Fruit fly (Drosophila melanogaster) whole organism, wandering third instar larva: ENCODE data around the gene cert.

Experiments
- Abd-B ChIP-seq: fragments of >200 bp; optimal IDR thresholded peaks from 2 replicates; lab custom pipeline; 2017; ENCODE audit warnings: missing biosample characterization, missing genetic modification characterization
- CG32264 ChIP-seq: fragments of 200-800 bp; sonication (Bioruptor generic); optimal IDR thresholded peaks from 2 replicates; lab custom pipeline; 2016; ENCODE audit warnings: missing biosample characterization, missing genetic modification characterization
- CrebA ChIP-seq: fragments of 200-800 bp; sonication (Bioruptor generic); optimal IDR thresholded peaks from 2 replicates; lab custom pipeline; 2016; ENCODE audit warnings: missing biosample characterization, mild to moderate bottlenecking, missing genetic modification characterization, borderline replicate concordance
- Dfd ChIP-seq: fragments of >200 bp; optimal IDR thresholded peaks from 2 replicates; lab custom pipeline; 2017; ENCODE audit warnings: missing biosample characterization, missing genetic modification characterization
- Dif ChIP-seq: fragments of 200-275, 200-300 bp; sonication (Bioruptor generic); optimal IDR thresholded peaks from 2 replicates; lab custom pipeline; 2018; ENCODE audit warnings: missing biosample characterization, missing genetic modification characterization; ENCODE audit not compliant: partially characterized antibody
- HLH106 ChIP-seq: fragments of 200-800 bp; optimal IDR thresholded peaks from 3 replicates; lab custom pipeline; 2019; ENCODE audit warnings: missing biosample characterization, mild to moderate bottlenecking, missing genetic modification characterization, moderate library complexity
- Hnf4 ChIP-seq: fragments of 200-800 bp; sonication (Bioruptor generic); optimal IDR thresholded peaks from 2 replicates; lab custom pipeline; 2016; ENCODE audit warnings: missing biosample characterization, mild to moderate bottlenecking, missing genetic modification characterization
- Hr83 ChIP-seq: fragments of 200-300 bp; sonication (Bioruptor generic); optimal IDR thresholded peaks from 2 replicates; lab custom pipeline; 2016; ENCODE audit warnings: missing biosample characterization, mild to moderate bottlenecking, missing genetic modification characterization, moderate library complexity; ENCODE audit not compliant: poor library complexity, severe bottlenecking
- Mio ChIP-seq: sonication (Bioruptor generic); optimal IDR thresholded peaks from 2 replicates; lab custom pipeline; 2016; ENCODE audit warnings: missing biosample characterization, missing genetic modification characterization
- Myc ChIP-seq: fragments of >200 bp; optimal IDR thresholded peaks from 2 replicates; lab custom pipeline; 2017
- N ChIP-seq: fragments of >200 bp; optimal IDR thresholded peaks from 2 replicates; lab custom pipeline; 2018; ENCODE audit warnings: missing biosample characterization, missing external identifiers, missing genetic modification characterization
- OdsH ChIP-seq: fragments of 200-800 bp; sonication (Bioruptor generic); optimal IDR thresholded peaks from 2 replicates; lab custom pipeline; 2016; ENCODE audit warnings: missing biosample characterization, mild to moderate bottlenecking, missing genetic modification characterization
- Rel ChIP-seq, 2 experiments: fragments of 200-800 bp; sonication (Bioruptor generic) in 1 of 2; optimal IDR thresholded peaks; 2 replicates in 1 of 2; 3 replicates in 1 of 2; lab custom pipeline; 2016 to 2019; ENCODE audit warnings: mild to moderate bottlenecking in 2 of 2, missing biosample characterization in 2 of 2, missing genetic modification characterization in 2 of 2, moderate library complexity in 1 of 2
- Sp1 ChIP-seq: fragments of 200-800 bp; sonication (Bioruptor generic); optimal IDR thresholded peaks from 3 replicates; lab custom pipeline; 2019; ENCODE audit warnings: missing biosample characterization, mild to moderate bottlenecking, missing genetic modification characterization, moderate library complexity
- br ChIP-seq: fragments of 200-800 bp; sonication (Bioruptor generic); optimal IDR thresholded peaks from 2 replicates; lab custom pipeline; 2016; ENCODE audit warnings: missing biosample characterization, missing genetic modification characterization
- brk ChIP-seq: fragments of 200-800 bp; sonication (Bioruptor generic); optimal IDR thresholded peaks from 2 replicates; lab custom pipeline; 2016; ENCODE audit warnings: missing biosample characterization, mild to moderate bottlenecking, missing genetic modification characterization
- dl ChIP-seq, 2 experiments: fragments of 175-275, 200-275 bp in 1 of 2; fragments of 200-275 bp in 1 of 2; sonication (Bioruptor generic); optimal IDR thresholded peaks; lab custom pipeline; 2018; ENCODE audit warnings: mild to moderate bottlenecking in 2 of 2, missing biosample characterization in 2 of 2, missing genetic modification characterization in 2 of 2, moderate library complexity in 2 of 2; ENCODE audit not compliant: partially characterized antibody in 2 of 2, insufficient read depth in 1 of 2
- dmrt93B ChIP-seq: fragments of 200-800 bp; sonication (Bioruptor generic); optimal IDR thresholded peaks from 2 replicates; lab custom pipeline; 2018; ENCODE audit warnings: missing biosample characterization, mild to moderate bottlenecking, missing genetic modification characterization
- dsf ChIP-seq: sonication (Bioruptor generic); optimal IDR thresholded peaks from 2 replicates; lab custom pipeline; 2016; ENCODE audit warnings: missing biosample characterization, missing genetic modification characterization, borderline replicate concordance
- ey ChIP-seq: fragments of 200-800 bp; sonication (Bioruptor generic); optimal IDR thresholded peaks from 2 replicates; lab custom pipeline; 2016; ENCODE audit warnings: missing biosample characterization, missing genetic modification characterization
- foxo ChIP-seq, 2 experiments: fragments of 200-800 bp; sonication (Bioruptor generic); optimal IDR thresholded peaks; 2 replicates in 1 of 2; 3 replicates in 1 of 2; lab custom pipeline; 2016 to 2017; ENCODE audit warnings: missing biosample characterization in 2 of 2, missing genetic modification characterization in 2 of 2
- fru ChIP-seq: fragments of 200-800 bp; sonication (Bioruptor generic); optimal IDR thresholded peaks from 3 replicates; lab custom pipeline; 2016; ENCODE audit warnings: missing biosample characterization, mild to moderate bottlenecking, missing genetic modification characterization
- h ChIP-seq: fragments of 200-800 bp; sonication (Bioruptor generic); optimal IDR thresholded peaks from 3 replicates; lab custom pipeline; 2016; ENCODE audit warnings: missing biosample characterization, mild to moderate bottlenecking, missing genetic modification characterization
- jim ChIP-seq: fragments of 175-275, 200-325 bp; sonication (Bioruptor generic); optimal IDR thresholded peaks from 2 replicates; lab custom pipeline; 2016; ENCODE audit warnings: missing biosample characterization, mild to moderate bottlenecking, missing genetic modification characterization
- lola ChIP-seq: fragments of >200 bp; optimal IDR thresholded peaks from 2 replicates; lab custom pipeline; 2017; ENCODE audit warnings: missing biosample characterization, missing genetic modification characterization
- psq ChIP-seq: fragments of 200-800 bp; sonication (Bioruptor generic); optimal IDR thresholded peaks from 3 replicates; lab custom pipeline; 2017; ENCODE audit warnings: missing biosample characterization, mild to moderate bottlenecking, missing genetic modification characterization, moderate library complexity
- rgr ChIP-seq: fragments of 200-800 bp; sonication (Bioruptor generic); optimal IDR thresholded peaks from 3 replicates; lab custom pipeline; 2016; ENCODE audit warnings: missing biosample characterization, mild to moderate bottlenecking, missing genetic modification characterization
- sage ChIP-seq: fragments of 200-800 bp; sonication (Bioruptor generic); optimal IDR thresholded peaks from 2 replicates; lab custom pipeline; 2016; ENCODE audit warnings: missing biosample characterization, mild to moderate bottlenecking, missing genetic modification characterization
- sv ChIP-seq: fragments of 200-800 bp; sonication (Bioruptor generic); optimal IDR thresholded peaks from 3 replicates; lab custom pipeline; 2016; ENCODE audit warnings: missing biosample characterization, missing genetic modification characterization
- usp ChIP-seq: fragments of >200 bp; optimal IDR thresholded peaks from 2 replicates; lab custom pipeline; 2017; ENCODE audit warnings: missing biosample characterization, missing genetic modification characterization
- woc ChIP-seq: sonication (Bioruptor generic); optimal IDR thresholded peaks from 2 replicates; lab custom pipeline; 2016; ENCODE audit warnings: missing biosample characterization, mild to moderate bottlenecking, missing genetic modification characterization

Gene cert

DNA sequence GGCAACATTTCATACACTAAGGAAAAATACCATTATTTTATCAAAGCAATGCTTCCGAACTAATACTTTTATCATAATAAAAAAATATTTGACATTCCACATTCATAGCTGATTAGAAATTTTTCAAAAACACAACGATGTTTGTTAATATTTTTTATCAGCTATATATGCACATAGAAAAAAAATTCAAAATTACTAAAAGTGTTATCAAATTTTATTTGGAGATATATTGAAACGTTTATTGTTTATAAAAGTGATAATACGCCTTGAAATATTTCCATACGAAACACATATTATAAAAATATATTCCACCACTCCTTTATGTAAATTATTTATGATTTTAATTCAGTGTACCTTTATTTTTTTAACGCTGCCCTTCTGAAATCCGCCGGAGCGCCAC lies 3.9 kb downstream of the cert start:
- TF ChIP-seq OdsH (no peak), N (no peak), Hnf4 (GFP tag; lab: Kevin White, UChicago) (no peak), usp (GFP tag; lab: Kevin White, UChicago) (no peak), dl (GFP tag; optimal IDR thresholded peaks at IDR 0.05; lab: Kevin White, UChicago; ENCODE audit: insufficient read depth in 1 of 2, partially characterized antibody in 2 of 2) (no peak), Rel (GFP tag; optimal IDR thresholded peaks at IDR 0.05; lab: Kevin White, UChicago) (no peak), Rel (tag; optimal IDR thresholded peaks at IDR 0.05; lab: Kevin White, UChicago) (no peak), lola (GFP tag; lab: Kevin White, UChicago) (no peak), jim (no peak), ey (GFP tag; lab: Kevin White, UChicago) (no peak), Dif (no peak), Sp1 (GFP tag; lab: Kevin White, UChicago) (no peak), CrebA (GFP tag; lab: Kevin White, UChicago) (no peak), br (no peak), Myc (lab: Kevin White, UChicago) (no peak)

DNA sequence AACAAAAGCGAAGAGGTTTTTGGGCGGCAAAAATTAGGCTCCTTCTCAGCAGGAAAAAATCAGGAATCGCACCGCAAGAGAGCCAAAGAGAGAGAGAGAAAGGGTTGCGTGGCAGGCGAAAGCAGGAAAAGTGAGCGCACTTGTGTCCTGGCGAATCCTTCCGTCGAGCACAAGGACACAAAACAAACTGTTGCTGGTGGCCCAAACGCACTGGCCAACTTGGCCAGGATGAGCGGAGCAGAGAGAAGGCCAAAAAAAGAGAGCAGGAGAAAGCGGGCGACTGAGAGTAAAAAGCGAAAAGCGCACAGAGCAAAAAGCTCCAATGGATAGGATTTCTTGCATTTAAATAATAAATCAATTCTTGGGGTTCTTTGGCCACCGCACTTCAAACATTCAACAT lies 4.4 kb downstream of the cert start:
- TF ChIP-seq Dfd (GFP tag; lab: Kevin White, UChicago) (no peak), Rel (GFP tag; optimal IDR thresholded peaks at IDR 0.05; lab: Kevin White, UChicago) (no peak), Rel (tag; optimal IDR thresholded peaks at IDR 0.05; lab: Kevin White, UChicago) (no peak), Sp1 (GFP tag; lab: Kevin White, UChicago) (no peak), Hr83 (no peak), dl (GFP tag; optimal IDR thresholded peaks at IDR 0.05; lab: Kevin White, UChicago; ENCODE audit: insufficient read depth in 1 of 2, partially characterized antibody in 2 of 2) (no peak), ey (GFP tag; lab: Kevin White, UChicago) (no peak), sv (GFP tag; lab: Kevin White, UChicago) (no peak), brk (GFP tag; lab: Kevin White, UChicago) (no peak), h (GFP tag; lab: Kevin White, UChicago) (no peak), Mio (no peak), Hnf4 (GFP tag; lab: Kevin White, UChicago) (no peak), Abd-B (no peak), Dif (no peak)

DNA sequence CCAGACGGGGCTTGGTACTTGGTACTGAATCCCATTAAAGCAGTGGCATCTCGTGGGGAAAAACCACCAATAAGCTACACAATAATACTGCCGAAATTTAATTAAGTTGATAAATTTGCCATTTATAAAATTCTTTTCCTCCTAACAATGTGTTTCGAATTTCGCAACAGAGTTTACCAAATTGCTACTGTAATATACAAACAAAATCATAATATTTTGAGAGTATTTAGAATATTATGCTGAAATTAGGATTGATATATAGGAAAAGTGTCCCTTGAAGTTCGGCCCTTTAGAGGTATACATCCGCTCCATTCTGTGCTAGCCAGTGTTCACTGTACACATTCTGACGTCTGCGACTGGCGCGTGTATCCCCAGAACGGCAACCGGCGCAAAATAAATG lies 5.0 kb downstream of the cert start:
- no peak for TF ChIP-seq Dif
- TF ChIP-seq CG32264 (GFP tag; lab: Kevin White, UChicago): no peak
- no peak for TF ChIP-seq CrebA (GFP tag; lab: Kevin White, UChicago)
- peak; percentile 38 for TF ChIP-seq ey (GFP tag; lab: Kevin White, UChicago)
- peak; percentile 29 for TF ChIP-seq Sp1 (GFP tag; lab: Kevin White, UChicago)
- TF ChIP-seq lola (GFP tag; lab: Kevin White, UChicago): no peak
- TF ChIP-seq sv (GFP tag; lab: Kevin White, UChicago): no peak
- TF ChIP-seq br: no peak
- TF ChIP-seq Abd-B: no peak
- no peak for TF ChIP-seq jim
- TF ChIP-seq Mio: no peak
- TF ChIP-seq woc (GFP tag; lab: Kevin White, UChicago): peak; percentile 12
- TF ChIP-seq Rel (GFP tag; optimal IDR thresholded peaks at IDR 0.05; lab: Kevin White, UChicago): no peak
- no peak for TF ChIP-seq Rel (tag; optimal IDR thresholded peaks at IDR 0.05; lab: Kevin White, UChicago)
- TF ChIP-seq N: no peak
- peak in 1 of 2 experiments; percentile 49 for TF ChIP-seq foxo (GFP tag; optimal IDR thresholded peaks at IDR 0.05; lab: Kevin White, UChicago)
- TF ChIP-seq brk (GFP tag; lab: Kevin White, UChicago): no peak
- peak; percentile 54 for TF ChIP-seq HLH106
- no peak for TF ChIP-seq dsf (GFP tag; lab: Kevin White, UChicago)
- TF ChIP-seq Hnf4 (GFP tag; lab: Kevin White, UChicago): no peak
- peak; percentile 30 for TF ChIP-seq fru
- peak; percentile 20 for TF ChIP-seq OdsH
- TF ChIP-seq dmrt93B (GFP tag; lab: Kevin White, UChicago): peak; percentile 35
- peak; percentile 64 for TF ChIP-seq h (GFP tag; lab: Kevin White, UChicago)
- no peak for TF ChIP-seq usp (GFP tag; lab: Kevin White, UChicago)
- TF ChIP-seq psq (GFP tag; lab: Kevin White, UChicago): no peak
- TF ChIP-seq sage: no peak
- TF ChIP-seq Dfd (GFP tag; lab: Kevin White, UChicago): no peak
- peak; percentile 35 for TF ChIP-seq rgr (GFP tag; lab: Kevin White, UChicago)

DNA sequence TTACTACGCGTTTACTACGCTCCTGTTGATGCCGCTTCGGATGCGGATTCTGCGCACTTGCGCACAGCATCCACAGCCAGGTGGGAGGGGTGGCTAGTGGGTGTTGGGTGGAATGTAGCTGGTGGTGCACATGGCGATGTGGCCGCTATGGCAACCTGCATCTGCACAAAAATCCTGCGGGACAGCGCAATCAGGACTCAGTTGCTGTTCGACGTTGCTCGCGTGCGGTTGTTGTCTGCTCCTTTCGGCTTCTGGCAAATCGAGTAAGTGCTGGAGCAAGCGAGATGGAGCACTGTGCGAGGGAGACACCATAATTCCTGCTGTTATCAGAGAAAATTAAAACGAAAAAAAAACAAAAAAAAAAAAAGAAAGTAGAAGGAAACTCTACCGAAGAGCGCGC lies 48.7 kb downstream of the cert start:
- TF ChIP-seq HLH106: no peak
- no peak for TF ChIP-seq psq (GFP tag; lab: Kevin White, UChicago)
- no peak for TF ChIP-seq foxo (GFP tag; optimal IDR thresholded peaks at IDR 0.05; lab: Kevin White, UChicago)
- no peak for TF ChIP-seq sv (GFP tag; lab: Kevin White, UChicago)
- no peak for TF ChIP-seq Dif
- no peak for TF ChIP-seq CrebA (GFP tag; lab: Kevin White, UChicago)
